Worm (Caenorhabditis elegans) whole organism, mixed stage, embryonic: ENCODE results near the gene C06C6.8.

ENCODE experiments used
- M03D4.4 ChIP-seq: sonication (generic microtip); optimal IDR thresholded peaks from 2 replicates; lab custom pipeline; 2017; ENCODE audit warnings: mild to moderate bottlenecking, missing genetic modification characterization, missing compliant biosample characterization
- bed-3 ChIP-seq: fragments of 200-800 bp; sonication (Bioruptor generic); optimal IDR thresholded peaks from 3 replicates; lab custom pipeline; 2018; ENCODE audit warnings: mild to moderate bottlenecking, missing genetic modification characterization, moderate library complexity, missing compliant biosample characterization
- ceh-39 ChIP-seq: fragments of 150-350 bp; optimal IDR thresholded peaks from 2 replicates; lab custom pipeline; 2014; ENCODE audit warnings: missing biosample characterization, missing genetic modification characterization
- ceh-43 ChIP-seq: fragments of 200-800 bp; sonication (Bioruptor generic); optimal IDR thresholded peaks from 2 replicates; lab custom pipeline; 2018; ENCODE audit warnings: mild to moderate bottlenecking, missing genetic modification characterization, moderate library complexity, missing compliant biosample characterization
- ceh-83 ChIP-seq: fragments of 200-800 bp; sonication (Bioruptor generic); optimal IDR thresholded peaks from 2 replicates; lab custom pipeline; 2018; ENCODE audit warnings: mild to moderate bottlenecking, missing genetic modification characterization, missing compliant biosample characterization
- ces-1 ChIP-seq: fragments of 150-350 bp; optimal IDR thresholded peaks from 2 replicates; lab custom pipeline; 2014; ENCODE audit warnings: missing biosample characterization, missing genetic modification reagents, missing genetic modification characterization
- cnd-1 ChIP-seq: fragments of 200-800 bp; sonication (Bioruptor generic); optimal IDR thresholded peaks from 2 replicates; lab custom pipeline; 2018; ENCODE audit warnings: mild to moderate bottlenecking, missing genetic modification characterization, missing compliant biosample characterization
- drap-1 ChIP-seq: fragments of 200-800 bp; sonication (Bioruptor generic); optimal IDR thresholded peaks from 3 replicates; lab custom pipeline; 2018; ENCODE audit warnings: mild to moderate bottlenecking, missing genetic modification characterization, missing compliant biosample characterization
- elt-1 ChIP-seq: sonication (generic microtip); optimal IDR thresholded peaks from 2 replicates; lab custom pipeline; 2017; ENCODE audit warnings: missing genetic modification characterization, mild to moderate bottlenecking, missing compliant biosample characterization, antibody characterized with exemption, moderate library complexity, borderline replicate concordance; ENCODE audit not compliant: insufficient read depth
- elt-3 ChIP-seq: fragments of 150-350 bp; optimal IDR thresholded peaks from 2 replicates; lab custom pipeline; 2014; ENCODE audit warnings: missing biosample characterization, missing genetic modification characterization
- flh-1 ChIP-seq: fragments of 200-800 bp; sonication (Bioruptor generic); optimal IDR thresholded peaks from 2 replicates; lab custom pipeline; 2018; ENCODE audit warnings: mild to moderate bottlenecking, missing genetic modification characterization, moderate library complexity, missing compliant biosample characterization
- lin-13 ChIP-seq: fragments of 150-350 bp; optimal IDR thresholded peaks from 2 replicates; lab custom pipeline; 2014; ENCODE audit warnings: missing biosample characterization, missing genetic modification characterization
- lin-32 ChIP-seq: fragments of 200-800 bp; sonication (Bioruptor generic); optimal IDR thresholded peaks from 2 replicates; lab custom pipeline; 2018; ENCODE audit warnings: mild to moderate bottlenecking, missing genetic modification characterization, missing compliant biosample characterization
- lsy-2 ChIP-seq: fragments of 150-350 bp; optimal IDR thresholded peaks from 2 replicates; lab custom pipeline; 2014; ENCODE audit warnings: missing biosample characterization, missing genetic modification characterization
- mab-5 ChIP-seq: fragments of 150-350 bp; optimal IDR thresholded peaks from 2 replicates; lab custom pipeline; 2014; ENCODE audit warnings: missing biosample characterization, missing genetic modification characterization
- mep-1 ChIP-seq: fragments of 150-350 bp; optimal IDR thresholded peaks from 2 replicates; lab custom pipeline; 2017; ENCODE audit warnings: missing biosample characterization, missing genetic modification reagents, missing genetic modification characterization, inconsistent platforms
- mls-2 ChIP-seq: sonication (generic microtip); optimal IDR thresholded peaks from 2 replicates; lab custom pipeline; 2016; ENCODE audit warnings: mild to moderate bottlenecking, missing genetic modification characterization, moderate library complexity, missing compliant biosample characterization
- nhr-12 ChIP-seq: fragments of 150-350 bp; optimal IDR thresholded peaks from 2 replicates; lab custom pipeline; 2014; ENCODE audit warnings: missing biosample characterization, missing genetic modification characterization
- nhr-2 ChIP-seq: fragments of 150-350 bp; optimal IDR thresholded peaks from 2 replicates; lab custom pipeline; 2014; ENCODE audit warnings: missing biosample characterization, missing genetic modification characterization
- nhr-237 ChIP-seq: fragments of 150-350 bp; optimal IDR thresholded peaks from 2 replicates; lab custom pipeline; 2014; ENCODE audit warnings: missing biosample characterization, missing genetic modification characterization
- nhr-28 ChIP-seq: fragments of 150-350 bp; optimal IDR thresholded peaks from 2 replicates; lab custom pipeline; 2014; ENCODE audit warnings: missing biosample characterization, missing genetic modification characterization
- nhr-76 ChIP-seq: sonication (generic microtip); optimal IDR thresholded peaks from 2 replicates; lab custom pipeline; 2017; ENCODE audit warnings: missing biosample characterization, missing genetic modification characterization
- pha-4 ChIP-seq: fragments of 150-350 bp; optimal IDR thresholded peaks from 2 replicates; lab custom pipeline; 2018; ENCODE audit warnings: missing biosample characterization, missing genetic modification reagents, missing genetic modification characterization
- sem-2 ChIP-seq: fragments of 200-800 bp; sonication (Bioruptor generic); optimal IDR thresholded peaks from 2 replicates; lab custom pipeline; 2018; ENCODE audit warnings: mild to moderate bottlenecking, missing genetic modification characterization, missing compliant biosample characterization
- snpc-4 ChIP-seq: fragments of 150-350 bp; optimal IDR thresholded peaks from 2 replicates; lab custom pipeline; 2014; ENCODE audit warnings: missing biosample characterization, missing genetic modification characterization
- sptf-1 ChIP-seq: sonication (generic microtip); optimal IDR thresholded peaks from 2 replicates; lab custom pipeline; 2017; ENCODE audit warnings: mild to moderate bottlenecking, missing genetic modification characterization, moderate library complexity, missing compliant biosample characterization
- unc-120 ChIP-seq: sonication (generic microtip); optimal IDR thresholded peaks from 2 replicates; lab custom pipeline; 2017; ENCODE audit warnings: missing genetic modification characterization, missing compliant biosample characterization; ENCODE audit not compliant: poor library complexity, severe bottlenecking
- unc-39 ChIP-seq: fragments of 150-350 bp; optimal IDR thresholded peaks from 2 replicates; lab custom pipeline; 2014; ENCODE audit warnings: missing biosample characterization, missing genetic modification characterization
- unc-62 ChIP-seq: fragments of 150-350 bp; optimal IDR thresholded peaks from 2 replicates; lab custom pipeline; 2014; ENCODE audit warnings: missing biosample characterization, missing genetic modification reagents, missing genetic modification characterization
- zip-8 ChIP-seq: fragments of 150-350 bp; optimal IDR thresholded peaks from 2 replicates; lab custom pipeline; 2014; ENCODE audit warnings: missing biosample characterization, missing genetic modification characterization
- ztf-11 ChIP-seq: fragments of 150-350 bp; optimal IDR thresholded peaks from 2 replicates; lab custom pipeline; 2014; ENCODE audit warnings: missing biosample characterization, missing genetic modification characterization

Gene C06C6.8

ce11 chrV:16032761-16033160 is 35.8 kb downstream of the C06C6.8 start, which contains the start of gene T10C6.16:
T10C6.16 (minus strand) TSS chrV:16033005.
- TF ChIP-seq flh-1 (GFP tag; lab: Kevin White, UChicago): no peak
- TF ChIP-seq nhr-76: no peak
- TF ChIP-seq nhr-12 (tag; lab: Kevin White, UChicago): no peak
- no peak for TF ChIP-seq sem-2
- TF ChIP-seq M03D4.4 (tag; lab: Kevin White, UChicago): no peak
- TF ChIP-seq ceh-83 (GFP tag; lab: Kevin White, UChicago): no peak
- TF ChIP-seq drap-1 (GFP tag; lab: Kevin White, UChicago): no peak
- TF ChIP-seq snpc-4: no peak

- TF ChIP-seq lsy-2 (tag; lab: Kevin White, UChicago): no peak
- no peak for TF ChIP-seq unc-120 (tag; lab: Kevin White, UChicago)
- no peak for TF ChIP-seq mab-5
- no peak for TF ChIP-seq elt-1 (tag; lab: Kevin White, UChicago)
- TF ChIP-seq sem-2: no peak
Measured at ce11 chrV:16033491-16033890, 36.6 kb downstream of the C06C6.8 start.

ce11 chrV:16036166-16036565 is 39.2 kb downstream of the C06C6.8 start, which contains the start of gene T10C6.10:
T10C6.10 (plus strand) TSS chrV:16036413.
- TF ChIP-seq nhr-2 (tag; lab: Kevin White, UChicago) (no peak), pha-4 (tag; lab: Kevin White, UChicago) (no peak), flh-1 (GFP tag; lab: Kevin White, UChicago) (no peak), nhr-28 (tag; lab: Kevin White, UChicago) (no peak), lin-32 (GFP tag; lab: Kevin White, UChicago) (no peak), sem-2 (no peak), ces-1 (GFP tag; lab: Kevin White, UChicago) (no peak), unc-39 (tag; lab: Kevin White, UChicago) (no peak), elt-1 (tag; lab: Kevin White, UChicago) (no peak), mep-1 (tag; lab: Kevin White, UChicago) (no peak), elt-3 (tag; lab: Kevin White, UChicago) (no peak), nhr-237 (tag; lab: Kevin White, UChicago) (no peak)
- TF ChIP-seq, all 35 proteins: peak for 0

- TF ChIP-seq ceh-39: peak; percentile 86
- TF ChIP-seq mep-1 (tag; lab: Kevin White, UChicago): peak; percentile 57
- peak; percentile 86 for TF ChIP-seq cnd-1 (tag; lab: Kevin White, UChicago)
- peak; percentile 87 for TF ChIP-seq pha-4 (tag; lab: Kevin White, UChicago)
- peak; percentile 24 for TF ChIP-seq sptf-1
- TF ChIP-seq nhr-2 (tag; lab: Kevin White, UChicago): peak; percentile 62
- peak; percentile 43 for TF ChIP-seq lsy-2 (tag; lab: Kevin White, UChicago)
- peak; percentile 96 for TF ChIP-seq lin-13 (tag; lab: Kevin White, UChicago)
- peak; percentile 32 for TF ChIP-seq zip-8 (tag; lab: Kevin White, UChicago)
- peak; percentile 26 for TF ChIP-seq M03D4.4 (tag; lab: Kevin White, UChicago)
- peak; percentile 81 for TF ChIP-seq drap-1 (GFP tag; lab: Kevin White, UChicago)
- peak; percentile 13 for TF ChIP-seq unc-62
- peak; percentile 94 for TF ChIP-seq ztf-11 (tag; lab: Kevin White, UChicago)
Measured at ce11 chrV:16040140-16040827, 43.3 kb downstream of the C06C6.8 start, which contains the start of the genes his-4 and his-3. his-4 (minus strand) TSS chrV:16040515. his-3 (plus strand) TSS chrV:16040808.

ce11 chrV:16041412-16041811 is 44.5 kb downstream of the C06C6.8 start:
- TF ChIP-seq mls-2 (tag; lab: Kevin White, UChicago) (no peak), lin-13 (tag; lab: Kevin White, UChicago) (no peak), flh-1 (GFP tag; lab: Kevin White, UChicago) (no peak), M03D4.4 (tag; lab: Kevin White, UChicago) (no peak), zip-8 (tag; lab: Kevin White, UChicago) (peak; percentile 94), lsy-2 (tag; lab: Kevin White, UChicago) (no peak), mep-1 (tag; lab: Kevin White, UChicago) (no peak), ceh-39 (peak; percentile 11), ceh-43 (GFP tag; lab: Kevin White, UChicago) (no peak), cnd-1 (tag; lab: Kevin White, UChicago) (no peak), nhr-237 (tag; lab: Kevin White, UChicago) (no peak), ztf-11 (tag; lab: Kevin White, UChicago) (no peak), nhr-28 (tag; lab: Kevin White, UChicago) (no peak), bed-3 (no peak)
